Worm (Caenorhabditis elegans) whole organism, L2 larva: ENCODE measurements around the gene F49C12.12.
"Not testable (repeated sequence)": the region's sequence is repeated elsewhere in the genome, so short reads cannot be mapped to it uniquely, and the experiment has no call there.

Experiments used
- fos-1 ChIP-seq: fragments of 150-350 bp; optimal IDR thresholded peaks from 2 replicates; lab custom pipeline; 2014; ENCODE audit warnings: missing biosample characterization, missing genetic modification characterization
- unc-62 ChIP-seq: fragments of 150-350 bp; optimal IDR thresholded peaks from 2 replicates; lab custom pipeline; 2014; ENCODE audit warnings: missing biosample characterization, missing genetic modification reagents, missing genetic modification characterization

- TF ChIP-seq fos-1 (tag; lab: Kevin White, UChicago); unc-62 (GFP tag; lab: Kevin White, UChicago): not testable (repeated sequence)
These were observed 8.1 kb downstream of the F49C12.12 start, which contains the start of gene F49C12.7 for ce11 chrIV:9312827-9313226.
